Worm (Caenorhabditis elegans) whole organism, L4/young adult: Measurements from ENCODE around the gene str-226.

Source experiments
- W03F9.2 ChIP-seq: fragments of 150-350 bp; optimal IDR thresholded peaks from 2 replicates; lab custom pipeline; 2014; ENCODE audit warnings: missing biosample characterization, missing genetic modification characterization
- him-1 ChIP-seq: sonication (generic microtip); optimal IDR thresholded peaks from 2 replicates; lab custom pipeline; 2016; ENCODE audit warnings: missing genotype, missing genetic modification reagents, missing genetic modification characterization, missing compliant biosample characterization

DNA sequence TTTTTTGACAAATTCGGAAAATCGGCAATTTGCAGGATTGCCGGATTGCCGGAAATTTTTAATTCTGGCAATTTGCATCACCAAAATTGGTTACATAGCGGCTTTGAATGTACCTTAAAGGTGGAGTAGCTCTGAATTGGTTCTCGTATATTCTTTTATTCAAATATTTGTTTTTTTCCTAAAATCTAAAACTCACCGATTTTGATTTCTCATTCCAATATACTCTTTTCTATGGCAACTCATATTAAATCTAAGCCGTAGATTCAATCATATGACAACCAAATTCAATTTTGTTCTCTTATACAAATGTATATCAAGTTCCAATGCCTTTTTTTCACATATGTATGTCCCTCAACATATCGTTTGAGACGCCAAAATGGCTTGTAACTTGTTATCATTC is 37.1 kb downstream of the str-226 start, which contains the start of gene sri-21:
- TF ChIP-seq W03F9.2 (no peak), him-1 (tag; lab: Kevin White, UChicago) (no peak)
